Worm (Caenorhabditis elegans): Measurements from ENCODE around the gene gskl-1.

- TF ChIP-seq ceh-30 (tag; optimal IDR thresholded peaks at IDR 0.05): no peak
- TF ChIP-seq npax-4 (tag; optimal IDR thresholded peaks at IDR 0.05): no peak
- TF ChIP-seq pqm-1 (tag; optimal IDR thresholded peaks at IDR 0.05): no peak
- no peak for TF ChIP-seq C38D4.7 (GFP tag; optimal IDR thresholded peaks at IDR 0.05)
- no peak for TF ChIP-seq tbx-2 (tag; optimal IDR thresholded peaks at IDR 0.05)
- TF ChIP-seq ceh-6 (GFP tag; optimal IDR thresholded peaks at IDR 0.05): no peak
- TF ChIP-seq ceh-22 (tag; optimal IDR thresholded peaks at IDR 0.05): no peak
- TF ChIP-seq nhr-11 (tag; optimal IDR thresholded peaks at IDR 0.05): no peak
- no peak for TF ChIP-seq pag-3 (tag; optimal IDR thresholded peaks at IDR 0.05; ENCODE audit: borderline replicate concordance)
- no peak for TF ChIP-seq nfya-1 (tag; optimal IDR thresholded peaks at IDR 0.05)
- no peak for TF ChIP-seq che-1 (tag; optimal IDR thresholded peaks at IDR 0.05)
- no peak for TF ChIP-seq elt-2 (tag; optimal IDR thresholded peaks at IDR 0.05)
- no peak for TF ChIP-seq pros-1 (tag; optimal IDR thresholded peaks at IDR 0.05)
- TF ChIP-seq fax-1 (tag; optimal IDR thresholded peaks at IDR 0.05): no peak
Measured at ce11 chrII:10970625-10971024, 23.3 kb downstream of the gskl-1 start.

Data from whole organism, late embryonic.